Worm (Caenorhabditis elegans): ENCODE measurements around the gene nep-2.

The nep-2 gene

ce11 chrII:2717335-2717734 is 8.2 kb downstream of the nep-2 start, which contains the start of gene T05A8.3:
Gene T05A8.3, minus strand, starts transcription at chrII:2717435.
- TF ChIP-seq C34F6.9 (tag; optimal IDR thresholded peaks at IDR 0.05), result no peak
- no peak for TF ChIP-seq R02D3.7 (tag; optimal IDR thresholded peaks at IDR 0.05)
- no peak for TF ChIP-seq dmd-4 (tag; optimal IDR thresholded peaks at IDR 0.05)
- TF ChIP-seq peb-1 (tag; optimal IDR thresholded peaks at IDR 0.05), result no peak
- no peak for TF ChIP-seq nhr-77 (tag; optimal IDR thresholded peaks at IDR 0.05)
- TF ChIP-seq nhr-23 (tag; optimal IDR thresholded peaks at IDR 0.05), result no peak
- TF ChIP-seq egl-27 (tag; optimal IDR thresholded peaks at IDR 0.05), result no peak
- no peak for TF ChIP-seq lsy-2 (tag; optimal IDR thresholded peaks at IDR 0.05)
- TF ChIP-seq mdl-1 (tag; optimal IDR thresholded peaks at IDR 0.05), result no peak
- TF ChIP-seq ztf-1 (GFP tag; conservative IDR thresholded peaks at IDR 0.05), result no peak

ce11 chrII:2710919-2711318 is 14.6 kb downstream of the nep-2 start, which contains the start of gene T05A8.2:
Gene T05A8.2, minus strand, starts transcription at chrII:2711019.
- TF ChIP-seq mab-5 (tag; optimal IDR thresholded peaks at IDR 0.05) (no peak), egl-27 (tag; optimal IDR thresholded peaks at IDR 0.05) (no peak), Y55F3AM.14 (GFP tag; optimal IDR thresholded peaks at IDR 0.05) (no peak), mdl-1 (tag; optimal IDR thresholded peaks at IDR 0.05) (no peak), unc-55 (GFP tag; optimal IDR thresholded peaks at IDR 0.05) (no peak), sma-9 (GFP tag; optimal IDR thresholded peaks at IDR 0.05) (no peak), sma-9 (tag; optimal IDR thresholded peaks at IDR 0.05) (no peak), nhr-23 (tag; optimal IDR thresholded peaks at IDR 0.05) (no peak), lin-11 (tag; optimal IDR thresholded peaks at IDR 0.05) (no peak), lin-39 (tag; optimal IDR thresholded peaks at IDR 0.05) (no peak)

ce11 chrII:2709942-2710341 is 15.6 kb downstream of the nep-2 start, which contains the start of gene T05A8.1:
Gene T05A8.1, minus strand, starts transcription at chrII:2710042.
- TF ChIP-seq lin-39 (tag; optimal IDR thresholded peaks at IDR 0.05), result no peak
- TF ChIP-seq zag-1 (tag; optimal IDR thresholded peaks at IDR 0.05), result no peak
- no peak for TF ChIP-seq sma-3 (GFP tag; optimal IDR thresholded peaks at IDR 0.05)
- no peak for TF ChIP-seq R02D3.7 (tag; optimal IDR thresholded peaks at IDR 0.05)
- no peak for TF ChIP-seq egl-27 (tag; optimal IDR thresholded peaks at IDR 0.05)
- no peak for TF ChIP-seq dmd-4 (tag; optimal IDR thresholded peaks at IDR 0.05)
- no peak for TF ChIP-seq nhr-25 (tag; optimal IDR thresholded peaks at IDR 0.05)
- TF ChIP-seq ama-1 (optimal IDR thresholded peaks at IDR 0.05), result no peak
- no peak for TF ChIP-seq lin-11 (tag; optimal IDR thresholded peaks at IDR 0.05)
- no peak for TF ChIP-seq snpc-4 (tag; optimal IDR thresholded peaks at IDR 0.05)
- TF ChIP-seq sma-9 (GFP tag; optimal IDR thresholded peaks at IDR 0.05), result no peak
- no peak for TF ChIP-seq sma-9 (tag; optimal IDR thresholded peaks at IDR 0.05)
- TF ChIP-seq nhr-11 (tag; optimal IDR thresholded peaks at IDR 0.05), result no peak
- no peak for TF ChIP-seq ztf-4 (tag; optimal IDR thresholded peaks at IDR 0.05)
- TF ChIP-seq alr-1 (tag; optimal IDR thresholded peaks at IDR 0.05), result no peak
- TF ChIP-seq ztf-11 (tag; optimal IDR thresholded peaks at IDR 0.05), result no peak
- no peak for TF ChIP-seq nhr-10 (tag; optimal IDR thresholded peaks at IDR 0.05)

- TF ChIP-seq R02D3.7 (tag; optimal IDR thresholded peaks at IDR 0.05), result no peak
- no peak for TF ChIP-seq nhr-25 (tag; optimal IDR thresholded peaks at IDR 0.05)
- no peak for TF ChIP-seq nhr-77 (tag; optimal IDR thresholded peaks at IDR 0.05)
- no peak for TF ChIP-seq lsy-2 (tag; optimal IDR thresholded peaks at IDR 0.05)
- no peak for TF ChIP-seq mbf-1 (tag; optimal IDR thresholded peaks at IDR 0.05)
- TF ChIP-seq C34F6.9 (tag; optimal IDR thresholded peaks at IDR 0.05), result peak; percentile 13
- TF ChIP-seq nhr-129 (tag; optimal IDR thresholded peaks at IDR 0.05), result peak; percentile 45
- no peak for TF ChIP-seq lin-11 (tag; optimal IDR thresholded peaks at IDR 0.05)
- TF ChIP-seq alr-1 (tag; optimal IDR thresholded peaks at IDR 0.05), result no peak
- TF ChIP-seq sma-9 (GFP tag; optimal IDR thresholded peaks at IDR 0.05), result peak; percentile 37
- no peak for TF ChIP-seq sma-9 (tag; optimal IDR thresholded peaks at IDR 0.05)
- no peak for TF ChIP-seq ztf-11 (tag; optimal IDR thresholded peaks at IDR 0.05)
- TF ChIP-seq zag-1 (tag; optimal IDR thresholded peaks at IDR 0.05), result no peak
- no peak for TF ChIP-seq mdl-1 (tag; optimal IDR thresholded peaks at IDR 0.05)
- no peak for TF ChIP-seq unc-62 (GFP tag; optimal IDR thresholded peaks at IDR 0.05)
- TF ChIP-seq egl-27 (tag; optimal IDR thresholded peaks at IDR 0.05), result no peak
- TF ChIP-seq blmp-1 (tag; optimal IDR thresholded peaks at IDR 0.05; ENCODE audit: insufficient read depth), result no peak
- no peak for TF ChIP-seq ceh-16 (tag; optimal IDR thresholded peaks at IDR 0.05)
- TF ChIP-seq nhr-23 (tag; optimal IDR thresholded peaks at IDR 0.05), result no peak
- no peak for TF ChIP-seq ama-1 (optimal IDR thresholded peaks at IDR 0.05)
- TF ChIP-seq ztf-4 (tag; optimal IDR thresholded peaks at IDR 0.05), result no peak
- TF ChIP-seq sem-4 (tag; optimal IDR thresholded peaks at IDR 0.05), result no peak
- no peak for TF ChIP-seq fos-1 (tag; optimal IDR thresholded peaks at IDR 0.05)
- no peak for TF ChIP-seq nhr-10 (tag; optimal IDR thresholded peaks at IDR 0.05)
- TF ChIP-seq nhr-21 (tag; optimal IDR thresholded peaks at IDR 0.05), result no peak
- TF ChIP-seq nhr-12 (tag; optimal IDR thresholded peaks at IDR 0.05), result no peak
- peak; percentile 48 for TF ChIP-seq unc-55 (GFP tag; optimal IDR thresholded peaks at IDR 0.05)
Measured at ce11 chrII:2707872-2708271, 17.7 kb downstream of the nep-2 start, which contains the start of gene Y47G7B.2. Gene Y47G7B.2, minus strand, starts transcription at chrII:2708014.
